Worm (Caenorhabditis elegans) whole organism, L1 larva: ENCODE measurements around the gene C50B6.3.

ENCODE experiments used
- C34B4.2 ChIP-seq: sonication (generic microtip); optimal IDR thresholded peaks from 2 replicates; lab custom pipeline; 2017; ENCODE audit warnings: mild to moderate bottlenecking, missing genetic modification characterization, missing compliant biosample characterization
- F16B12.6 ChIP-seq: fragments of 150-350 bp; optimal IDR thresholded peaks from 2 replicates; lab custom pipeline; 2014; ENCODE audit warnings: missing biosample characterization, missing genetic modification characterization
- alr-1 ChIP-seq: fragments of 200-800 bp; sonication (Bioruptor generic); optimal IDR thresholded peaks from 2 replicates; lab custom pipeline; 2018; ENCODE audit warnings: borderline replicate concordance, mild to moderate bottlenecking, missing genetic modification characterization, missing compliant biosample characterization
- aly-2 ChIP-seq: fragments of 150-350 bp; optimal IDR thresholded peaks from 2 replicates; lab custom pipeline; 2014; ENCODE audit warnings: missing biosample characterization, missing genetic modification characterization
- blmp-1 ChIP-seq: fragments of 150-350 bp; optimal IDR thresholded peaks from 2 replicates; lab custom pipeline; 2014; ENCODE audit warnings: missing biosample characterization, missing genetic modification characterization
- ceh-8 ChIP-seq: fragments of 200-800 bp; sonication (Bioruptor generic); optimal IDR thresholded peaks from 2 replicates; lab custom pipeline; 2018; ENCODE audit warnings: mild to moderate bottlenecking, missing genetic modification characterization, moderate library complexity, missing compliant biosample characterization
- ceh-82 ChIP-seq, 3 experiments: fragments of 150-350 bp in 1 of 3; sonication (generic microtip) in 2 of 3; optimal IDR thresholded peaks; 2 replicates each; lab custom pipeline; 2014 to 2017; ENCODE audit warnings: missing biosample characterization in 3 of 3, missing genetic modification characterization in 3 of 3
- dpl-1 ChIP-seq, 3 experiments: fragments of 150-350 bp in 2 of 3; sonication (generic microtip) in 1 of 3; optimal IDR thresholded peaks; 2 replicates each; lab custom pipeline; 2014 to 2017; ENCODE audit warnings: missing biosample characterization in 3 of 3, missing genetic modification characterization in 3 of 3, missing genetic modification reagents in 3 of 3
- dsc-1 ChIP-seq: sonication (generic microtip); optimal IDR thresholded peaks from 2 replicates; lab custom pipeline; 2016; ENCODE audit warnings: mild to moderate bottlenecking, missing genetic modification characterization, missing compliant biosample characterization
- efl-1 ChIP-seq, 4 experiments: fragments of 150-350 bp; optimal IDR thresholded peaks in 3 of 4; peaks in 1 of 4; 1 replicate in 1 of 4; 2 replicates in 3 of 4; lab custom pipeline; 2014; ENCODE audit warnings: missing biosample characterization in 2 of 4, missing genetic modification characterization in 2 of 4, missing genetic modification reagents in 2 of 4
- efl-3 ChIP-seq: fragments of 200-800 bp; sonication (Bioruptor generic); optimal IDR thresholded peaks from 2 replicates; lab custom pipeline; 2018; ENCODE audit warnings: mild to moderate bottlenecking, missing genetic modification characterization, missing compliant biosample characterization
- egl-27 ChIP-seq, 2 experiments: fragments of 150-350 bp in 1 of 2; sonication (generic microtip); optimal IDR thresholded peaks; 3 replicates each; lab custom pipeline; 2017 to 2018; ENCODE audit warnings: missing biosample characterization in 2 of 2, missing genetic modification characterization in 2 of 2, missing genetic modification reagents in 2 of 2
- ets-5 ChIP-seq: fragments of 200-800 bp; sonication (Bioruptor generic); IDR thresholded peaks from 2 replicates; pipeline ENCODE4 v1.3.6; 2022; ENCODE audit warnings: missing genetic modification characterization, missing compliant biosample characterization
- fkh-10 ChIP-seq: sonication (generic microtip); optimal IDR thresholded peaks from 2 replicates; lab custom pipeline; 2017; ENCODE audit warnings: missing biosample characterization, missing genetic modification reagents, missing genetic modification characterization
- fkh-4 ChIP-seq: sonication (generic microtip); optimal IDR thresholded peaks from 2 replicates; lab custom pipeline; 2016; ENCODE audit warnings: missing compliant biosample characterization, missing genetic modification characterization, borderline replicate concordance
- fkh-8 ChIP-seq: sonication (generic microtip); optimal IDR thresholded peaks from 2 replicates; lab custom pipeline; 2016; ENCODE audit warnings: mild to moderate bottlenecking, missing genetic modification characterization, missing compliant biosample characterization
- fos-1 ChIP-seq: fragments of 150-350 bp; optimal IDR thresholded peaks from 2 replicates; lab custom pipeline; 2014; ENCODE audit warnings: missing biosample characterization, missing genetic modification characterization
- grh-1 ChIP-seq: fragments of 200-800 bp; sonication (Bioruptor generic); IDR thresholded peaks from 2 replicates; pipeline ENCODE4 v1.3.6; 2022; ENCODE audit warnings: missing genetic modification reagents, missing genetic modification characterization, missing compliant biosample characterization
- hlh-17 ChIP-seq: fragments of 200-800 bp; sonication (Bioruptor generic); optimal IDR thresholded peaks from 2 replicates; lab custom pipeline; 2018; ENCODE audit warnings: missing genetic modification characterization, mild to moderate bottlenecking, missing compliant biosample characterization, moderate library complexity, borderline replicate concordance
- isw-1 ChIP-seq: fragments of 200-800 bp; sonication (Bioruptor generic); IDR thresholded peaks from 2 replicates; pipeline ENCODE4 v1.3.6; 2022; ENCODE audit warnings: missing genetic modification characterization, missing compliant biosample characterization
- lir-3 ChIP-seq: sonication (generic microtip); optimal IDR thresholded peaks from 2 replicates; lab custom pipeline; 2016; ENCODE audit warnings: mild to moderate bottlenecking, missing genetic modification characterization, moderate library complexity, missing compliant biosample characterization; ENCODE audit not compliant: poor library complexity
- lsy-2 ChIP-seq, 2 experiments: fragments of 150-350 bp; optimal IDR thresholded peaks; 2 replicates each; lab custom pipeline; 2014; ENCODE audit warnings: missing biosample characterization in 2 of 2, missing genetic modification characterization in 2 of 2
- mef-2 ChIP-seq: fragments of 150-350 bp; optimal IDR thresholded peaks from 2 replicates; lab custom pipeline; 2014; ENCODE audit warnings: missing biosample characterization, missing genetic modification characterization
- mep-1 ChIP-seq: fragments of 150-350 bp; optimal IDR thresholded peaks from 2 replicates; lab custom pipeline; 2014; ENCODE audit warnings: missing biosample characterization, missing genetic modification characterization
- nhr-11 ChIP-seq: fragments of 150-350 bp; optimal IDR thresholded peaks from 2 replicates; lab custom pipeline; 2014; ENCODE audit warnings: missing biosample characterization, missing genetic modification characterization
- nhr-237 ChIP-seq: fragments of 150-350 bp; optimal IDR thresholded peaks from 2 replicates; lab custom pipeline; 2014; ENCODE audit warnings: missing biosample characterization, missing genetic modification characterization
- nhr-28 ChIP-seq: fragments of 150-350 bp; optimal IDR thresholded peaks from 2 replicates; lab custom pipeline; 2014; ENCODE audit warnings: missing biosample characterization, missing genetic modification characterization
- nhr-47 ChIP-seq: sonication (generic microtip); optimal IDR thresholded peaks from 2 replicates; lab custom pipeline; 2016; ENCODE audit warnings: mild to moderate bottlenecking, missing genetic modification characterization, moderate library complexity, missing compliant biosample characterization
- nhr-71 ChIP-seq: sonication (generic microtip); optimal IDR thresholded peaks from 2 replicates; lab custom pipeline; 2016; ENCODE audit warnings: mild to moderate bottlenecking, missing genetic modification characterization, moderate library complexity, missing compliant biosample characterization
- nhr-85 ChIP-seq: sonication (generic microtip); peaks from one replicate; lab custom pipeline; 2016; ENCODE audit warnings: missing genetic modification characterization, inconsistent platforms, missing compliant biosample characterization
- pax-3 ChIP-seq: fragments of 200-800 bp; sonication (Bioruptor generic); optimal IDR thresholded peaks from 2 replicates; lab custom pipeline; 2018; ENCODE audit warnings: mild to moderate bottlenecking, missing genetic modification characterization, moderate library complexity, missing compliant biosample characterization
- pqm-1 ChIP-seq: sonication (generic microtip); optimal IDR thresholded peaks from 3 replicates; lab custom pipeline; 2017; ENCODE audit warnings: missing biosample characterization, missing genetic modification characterization
- rnt-1 ChIP-seq: sonication (generic microtip); optimal IDR thresholded peaks from 2 replicates; lab custom pipeline; 2016; ENCODE audit warnings: mild to moderate bottlenecking, missing genetic modification characterization, moderate library complexity, missing compliant biosample characterization
- skn-1 ChIP-seq: fragments of 150-350 bp; optimal IDR thresholded peaks from 2 replicates; lab custom pipeline; 2014; ENCODE audit warnings: missing biosample characterization, missing genetic modification characterization
- snpc-4 ChIP-seq: fragments of 150-350 bp; optimal IDR thresholded peaks from 2 replicates; lab custom pipeline; 2014; ENCODE audit warnings: missing biosample characterization, missing genetic modification characterization
- snu-23 ChIP-seq: sonication (generic microtip); optimal IDR thresholded peaks from 2 replicates; lab custom pipeline; 2016; ENCODE audit warnings: missing genetic modification characterization, missing compliant biosample characterization
- sox-4 ChIP-seq: sonication (generic microtip); optimal IDR thresholded peaks from 2 replicates; lab custom pipeline; 2016; ENCODE audit warnings: missing genetic modification characterization, missing compliant biosample characterization
- sptf-1 ChIP-seq: fragments of 150-350 bp; optimal IDR thresholded peaks from 2 replicates; lab custom pipeline; 2014; ENCODE audit warnings: missing biosample characterization, missing genetic modification characterization
- tbx-2 ChIP-seq: sonication (generic microtip); optimal IDR thresholded peaks from 2 replicates; lab custom pipeline; 2016; ENCODE audit warnings: missing genetic modification characterization, missing compliant biosample characterization
- tlp-1 ChIP-seq: fragments of 150-350 bp; optimal IDR thresholded peaks from 2 replicates; lab custom pipeline; 2014; ENCODE audit warnings: missing biosample characterization, missing genetic modification characterization
- unc-86 ChIP-seq: sonication (generic microtip); optimal IDR thresholded peaks from 2 replicates; lab custom pipeline; 2016; ENCODE audit warnings: missing genetic modification characterization, missing compliant biosample characterization
- vab-15 ChIP-seq: sonication (generic microtip); optimal IDR thresholded peaks from 2 replicates; lab custom pipeline; 2017; ENCODE audit warnings: missing genotype, mild to moderate bottlenecking, missing genetic modification characterization, missing compliant biosample characterization
- ztf-11 ChIP-seq, 2 experiments: sonication (generic microtip); optimal IDR thresholded peaks; 2 replicates each; lab custom pipeline; 2016 to 2017; ENCODE audit warnings: missing genetic modification characterization in 2 of 2, missing biosample characterization in 1 of 2, missing compliant biosample characterization in 1 of 2

Gene C50B6.3

ce11 chrV:13313045-13313623 lies at the start of gene C50B6.3 (continued):
- TF ChIP-seq pax-3 (tag; lab: Kevin White, UChicago) (peak; percentile 97), blmp-1 (tag; lab: Kevin White, UChicago) (peak; percentile 71), fkh-10 (GFP tag; lab: Kevin White, UChicago) (peak; percentile 23), fkh-8 (tag; lab: Kevin White, UChicago) (peak; percentile 78), ceh-82 (tag; optimal IDR thresholded peaks at IDR 0.05; lab: Kevin White, UChicago) (peak; percentile 71 to 86 (median 84)), nhr-11 (tag; lab: Kevin White, UChicago) (no peak), isw-1 (GFP tag; lab: Robert Waterston, UW) (peak; percentile 85), dpl-1 (GFP tag; optimal IDR thresholded peaks at IDR 0.05; lab: Kevin White, UChicago) (peak; percentile 76 to 92 (median 85)), alr-1 (tag; lab: Kevin White, UChicago) (no peak), nhr-237 (tag; lab: Kevin White, UChicago) (peak; percentile 45), dsc-1 (tag; lab: Kevin White, UChicago) (peak; percentile 96), mep-1 (tag; lab: Kevin White, UChicago) (peak; percentile 92), nhr-85 (peak; percentile 95), tlp-1 (no peak), skn-1 (tag; lab: Kevin White, UChicago) (peak; percentile 66), lsy-2 (tag; optimal IDR thresholded peaks at IDR 0.05; lab: Kevin White, UChicago) (peak; percentile 91), hlh-17 (GFP tag; lab: Kevin White, UChicago) (no peak), egl-27 (tag; optimal IDR thresholded peaks at IDR 0.05; lab: Kevin White, UChicago) (no peak), vab-15 (tag; lab: Kevin White, UChicago) (peak; percentile 84), pqm-1 (tag; lab: Kevin White, UChicago) (no peak), snpc-4 (tag; lab: Kevin White, UChicago) (peak; percentile 66), unc-86 (tag; lab: Kevin White, UChicago) (peak; percentile 85), grh-1 (GFP tag; lab: Robert Waterston, UW) (peak; percentile 82), snu-23 (GFP tag; lab: Kevin White, UChicago) (peak; percentile 95), nhr-47 (tag; lab: Kevin White, UChicago) (peak; percentile 93), efl-1 (optimal IDR thresholded peaks at IDR 0.05; lab: Kevin White, UChicago) (peak; percentile 85 to 88), efl-1 (GFP tag; optimal IDR thresholded peaks at IDR 0.05 in 1 of 2; lab: Kevin White, UChicago) (peak; percentile 81 to 98), efl-3 (peak; percentile 44), lir-3 (peak; percentile 97), aly-2 (tag; lab: Kevin White, UChicago) (peak; percentile 43), ets-5 (GFP tag; lab: Robert Waterston, UW) (no peak), F16B12.6 (tag; lab: Kevin White, UChicago) (peak; percentile 24), rnt-1 (tag; lab: Kevin White, UChicago) (peak; percentile 99)
- TF ChIP-seq, all 84 proteins: peak for 62

- TF ChIP-seq fos-1 (tag; lab: Kevin White, UChicago): no peak
- no peak for TF ChIP-seq hlh-17 (GFP tag; lab: Kevin White, UChicago)
Measured at ce11 chrV:13264245-13264644, 49.1 kb upstream of the C50B6.3 start, which contains the start of gene zip-5. zip-5 (plus strand) TSS chrV:13264545.

- peak; percentile 69 for TF ChIP-seq ceh-8 (GFP tag; lab: Kevin White, UChicago)
- peak; percentile 38 for TF ChIP-seq nhr-71 (tag; lab: Kevin White, UChicago)
- TF ChIP-seq nhr-47 (tag; lab: Kevin White, UChicago): peak; percentile 39
- no peak for TF ChIP-seq tbx-2 (tag; lab: Kevin White, UChicago)
- peak; percentile 87 for TF ChIP-seq pax-3 (tag; lab: Kevin White, UChicago)
- no peak for TF ChIP-seq mef-2 (tag; lab: Kevin White, UChicago)
- TF ChIP-seq sox-4: peak; percentile 9
- TF ChIP-seq C34B4.2 (tag; lab: Kevin White, UChicago): no peak
- no peak for TF ChIP-seq sptf-1 (tag; lab: Kevin White, UChicago)
- TF ChIP-seq fkh-4: peak; percentile 68
- TF ChIP-seq ztf-11 (tag; optimal IDR thresholded peaks at IDR 0.05; lab: Kevin White, UChicago): no peak
- peak; percentile 58 for TF ChIP-seq fkh-8 (tag; lab: Kevin White, UChicago)
- no peak for TF ChIP-seq nhr-28 (tag; lab: Kevin White, UChicago)
- peak; percentile 99 for TF ChIP-seq dsc-1 (tag; lab: Kevin White, UChicago)
Measured at ce11 chrV:13265628-13266027, 47.7 kb upstream of the C50B6.3 start.
